Fruit fly (Drosophila melanogaster) whole organism, adult: ENCODE data around the gene BG642312.

Experiments
- CG1620 ChIP-seq: fragments of 200-800 bp; sonication (Bioruptor generic); optimal IDR thresholded peaks from 2 replicates; lab custom pipeline; 2016; ENCODE audit warnings: missing biosample characterization, missing genetic modification characterization
- CG33017 ChIP-seq: fragments of 200-800 bp; sonication (Bioruptor generic); optimal IDR thresholded peaks from 2 replicates; lab custom pipeline; 2018; ENCODE audit warnings: missing biosample characterization, mild to moderate bottlenecking, missing genetic modification characterization, moderate library complexity
- kay ChIP-seq: fragments of 200-800 bp; sonication (Bioruptor generic); peaks from one replicate; lab custom pipeline; 2016; ENCODE audit warnings: missing biosample characterization, missing genetic modification characterization, borderline replicate concordance
- ovo ChIP-seq: fragments of 200-800 bp; sonication (Bioruptor generic); optimal IDR thresholded peaks from 2 replicates; lab custom pipeline; 2016; ENCODE audit warnings: missing biosample characterization, missing genetic modification characterization

- no peak for TF ChIP-seq kay (GFP tag; lab: Kevin White, UChicago)
- peak; percentile 0 for TF ChIP-seq CG1620 (GFP tag; lab: Kevin White, UChicago)
- TF ChIP-seq CG33017 (tag; lab: Kevin White, UChicago), result no peak
- no peak for TF ChIP-seq ovo (GFP tag; lab: Kevin White, UChicago)
These were observed 13.0 kb downstream of the BG642312 start, which contains the start of gene CG33946 for dm6 chr3L:6220187-6220586.
